Worm (Caenorhabditis elegans) whole organism, L4 larva: ENCODE data around the gene Y37D8A.3.

Experiments
- F49E8.2 ChIP-seq: sonication (generic microtip); optimal IDR thresholded peaks from 2 replicates; lab custom pipeline; 2016; ENCODE audit warnings: missing compliant biosample characterization, mild to moderate bottlenecking, missing genetic modification characterization, borderline replicate concordance
- ZK546.5 ChIP-seq, 2 experiments: sonication (generic microtip); optimal IDR thresholded peaks; 2 replicates each; lab custom pipeline; 2017; ENCODE audit warnings: missing biosample characterization in 2 of 2, missing genetic modification characterization in 2 of 2
- ama-1 ChIP-seq: fragments of 150-350 bp; optimal IDR thresholded peaks from 2 replicates; lab custom pipeline; 2014; ENCODE audit warnings: inconsistent platforms, mixed read lengths
- ceh-20 ChIP-seq: fragments of 200-800 bp; sonication (Bioruptor generic); IDR thresholded peaks from 2 replicates; pipeline ENCODE4 v1.3.6; 2022; ENCODE audit warnings: missing genetic modification reagents, missing genetic modification characterization, missing compliant biosample characterization
- egl-43 ChIP-seq: fragments of 200-800 bp; sonication (Bioruptor generic); IDR thresholded peaks from 2 replicates; pipeline ENCODE4 v1.3.6; 2022; ENCODE audit warnings: missing genetic modification reagents, missing genetic modification characterization, missing compliant biosample characterization
- hmg-1.1 ChIP-seq: fragments of 200-800 bp; sonication (Bioruptor generic); IDR thresholded peaks from 2 replicates; pipeline ENCODE4 v1.3.6; 2022; ENCODE audit warnings: missing genetic modification reagents, missing genetic modification characterization, missing compliant biosample characterization
- lin-38 ChIP-seq: fragments of 200-800 bp; sonication (Bioruptor generic); IDR thresholded peaks from 2 replicates; pipeline ENCODE4 v1.3.6; 2022; ENCODE audit warnings: missing genetic modification reagents, missing genetic modification characterization, missing compliant biosample characterization
- mdl-1 ChIP-seq, 2 experiments: fragments of 150-350 bp in 1 of 2; sonication (generic microtip) in 1 of 2; optimal IDR thresholded peaks; 2 replicates each; lab custom pipeline; 2014 to 2017; ENCODE audit warnings: missing biosample characterization in 2 of 2, missing genetic modification characterization in 2 of 2
- nhr-76 ChIP-seq: fragments of 150-350 bp; optimal IDR thresholded peaks from 2 replicates; lab custom pipeline; 2014; ENCODE audit warnings: missing biosample characterization, missing genetic modification characterization
- pha-4 ChIP-seq, 2 experiments: fragments of 150-350 bp in 1 of 2; fragments of 200-800 bp in 1 of 2; sonication (Bioruptor generic) in 1 of 2; IDR thresholded peaks in 1 of 2; optimal IDR thresholded peaks in 1 of 2; 2 replicates each; pipeline versions ENCODE4 v1.3.6 to Lab custom; 2014 to 2022; ENCODE audit warnings: missing genetic modification characterization in 2 of 2, missing genetic modification reagents in 2 of 2, missing biosample characterization in 1 of 2, missing compliant biosample characterization in 1 of 2
- unc-39 ChIP-seq: sonication (generic microtip); optimal IDR thresholded peaks from 2 replicates; lab custom pipeline; 2017; ENCODE audit warnings: missing biosample characterization, missing genetic modification characterization
- unc-62 ChIP-seq, 3 experiments: fragments of 150-350 bp in 1 of 3; sonication (generic microtip); optimal IDR thresholded peaks in 2 of 3; peaks in 1 of 3; 1 replicate in 1 of 3; 2 replicates in 2 of 3; lab custom pipeline; 2014 to 2017; ENCODE audit warnings: missing biosample characterization in 3 of 3, missing genetic modification characterization in 3 of 3, missing genetic modification reagents in 3 of 3, missing genotype in 1 of 3
- vab-7 ChIP-seq: fragments of 200-800 bp; sonication (Bioruptor generic); IDR thresholded peaks from 2 replicates; pipeline ENCODE4 v1.3.6; 2022; ENCODE audit warnings: missing genetic modification reagents, missing genetic modification characterization, missing compliant biosample characterization

DNA sequence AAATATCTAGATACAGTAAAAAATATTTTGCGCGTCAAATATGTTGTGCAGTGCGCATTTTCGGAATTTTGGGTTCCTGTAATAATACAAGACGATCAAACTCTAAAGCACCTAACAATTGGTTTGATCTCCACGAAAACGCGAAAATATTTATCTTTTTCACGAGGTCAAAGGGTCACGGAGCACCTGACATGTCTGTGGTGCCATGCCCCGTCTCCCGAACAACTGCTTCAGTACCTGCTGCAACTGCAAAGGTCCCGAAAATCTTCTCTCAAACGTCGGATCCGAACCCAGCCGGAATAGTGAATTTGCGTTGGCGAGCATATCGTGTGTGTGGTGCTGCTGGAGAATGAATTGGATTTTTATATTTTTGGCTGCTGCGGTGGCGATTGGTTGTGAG lies 9.3 kb upstream of the Y37D8A.3 start, which contains the start of the genes Y37D8A.2 and Y37D8A.25:
- TF ChIP-seq egl-43 (GFP tag; lab: Robert Waterston, UW) (no peak), pha-4 (GFP tag; IDR thresholded peaks at IDR 0.05; lab: Robert Waterston, UW) (no peak), pha-4 (tag; optimal IDR thresholded peaks at IDR 0.05; lab: Kevin White, UChicago) (no peak), mdl-1 (tag; optimal IDR thresholded peaks at IDR 0.05; lab: Kevin White, UChicago) (no peak), F49E8.2 (tag; lab: Kevin White, UChicago) (no peak), vab-7 (GFP tag; lab: Robert Waterston, UW) (no peak), unc-62 (GFP tag; optimal IDR thresholded peaks at IDR 0.05 in 1 of 2; lab: Kevin White, UChicago) (no peak), unc-62 (tag; optimal IDR thresholded peaks at IDR 0.05; lab: Kevin White, UChicago) (no peak), ZK546.5 (tag; optimal IDR thresholded peaks at IDR 0.05; lab: Kevin White, UChicago) (no peak), lin-38 (GFP tag; lab: Robert Waterston, UW) (no peak), hmg-1.1 (GFP tag; lab: Robert Waterston, UW) (no peak), unc-39 (tag; lab: Kevin White, UChicago) (no peak), nhr-76 (tag; lab: Kevin White, UChicago) (no peak), ama-1 (lab: Kevin White, UChicago) (no peak), ceh-20 (no peak)
